Fruit fly (Drosophila melanogaster): ENCODE results near the gene Cpr67Fa1.

- TF ChIP-seq spab (GFP tag; optimal IDR thresholded peaks at IDR 0.05) (no peak), dac (GFP tag; optimal IDR thresholded peaks at IDR 0.05) (no peak), CG10631 (GFP tag; optimal IDR thresholded peaks at IDR 0.05) (no peak), CG16779 (tag; optimal IDR thresholded peaks at IDR 0.05) (no peak), OdsH (GFP tag; optimal IDR thresholded peaks at IDR 0.05) (no peak)
Measured at dm6 chr3L:10917263-10917662, 27.5 kb downstream of the Cpr67Fa1 start.

All from whole organism, prepupa.